Fruit fly (Drosophila melanogaster) whole organism, embryonic: ENCODE data around the gene Irk1.
A peak's percentile ranks its signal among the peaks of the same experiment; 100 is the strongest.

Source experiments
- Abd-B ChIP-seq: fragments of 200-800 bp; sonication (Bioruptor generic); optimal IDR thresholded peaks from 2 replicates; lab custom pipeline; 2018; ENCODE audit warnings: missing biosample characterization, mild to moderate bottlenecking, missing genetic modification characterization, moderate library complexity
- Asciz ChIP-seq: fragments of 200-800 bp; sonication (Bioruptor generic); optimal IDR thresholded peaks from 2 replicates; lab custom pipeline; 2017; ENCODE audit warnings: missing biosample characterization, mild to moderate bottlenecking, missing genetic modification characterization, missing genetic modification reagents
- CG10565 ChIP-seq: fragments of 200-800 bp; sonication (Bioruptor generic); optimal IDR thresholded peaks from 3 replicates; lab custom pipeline; 2016; ENCODE audit warnings: missing biosample characterization, mild to moderate bottlenecking, missing genetic modification characterization
- CG12104 ChIP-seq: fragments of 200-800 bp; sonication (Bioruptor generic); optimal IDR thresholded peaks from 3 replicates; lab custom pipeline; 2016; ENCODE audit warnings: missing biosample characterization, missing genetic modification characterization
- CG1233 ChIP-seq: fragments of 200-800 bp; sonication (Bioruptor generic); optimal IDR thresholded peaks from 4 replicates; lab custom pipeline; 2018; ENCODE audit warnings: missing biosample characterization, mild to moderate bottlenecking, missing genetic modification characterization
- CG14667 ChIP-seq: fragments of 200-800 bp; sonication (Bioruptor generic); IDR thresholded peaks from 2 replicates; pipeline ENCODE4 v1.3.6; 2022; ENCODE audit warnings: missing biosample characterization, missing genetic modification characterization
- CG1647 ChIP-seq: fragments of 200-800 bp; sonication (Bioruptor generic); optimal IDR thresholded peaks from 3 replicates; lab custom pipeline; 2016; ENCODE audit warnings: missing biosample characterization, missing genetic modification characterization
- CG1832 ChIP-seq: fragments of 200-800 bp; sonication (Bioruptor generic); optimal IDR thresholded peaks from 2 replicates; lab custom pipeline; 2017; ENCODE audit warnings: missing biosample characterization, mild to moderate bottlenecking, missing genetic modification characterization, inconsistent platforms
- CG18619 ChIP-seq: fragments of 200-800 bp; sonication (Bioruptor generic); optimal IDR thresholded peaks from 3 replicates; lab custom pipeline; 2017; ENCODE audit warnings: missing biosample characterization, mild to moderate bottlenecking, missing genetic modification characterization
- CG32767 ChIP-seq: fragments of 200-800 bp; sonication (Bioruptor generic); IDR thresholded peaks from 2 replicates; pipeline ENCODE4 v1.3.6; 2022; ENCODE audit warnings: missing biosample characterization, missing genetic modification characterization
- CG3726 ChIP-seq: fragments of 200-800 bp; sonication (Bioruptor generic); IDR thresholded peaks from 3 replicates; pipeline ENCODE4, ENCODE4 v1.3.6; 2022; ENCODE audit warnings: missing biosample characterization, missing genetic modification characterization
- CG4424 ChIP-seq: fragments of 200-800 bp; sonication (Bioruptor generic); optimal IDR thresholded peaks from 3 replicates; lab custom pipeline; 2016; ENCODE audit warnings: missing biosample characterization, missing genetic modification characterization
- CG5953 ChIP-seq: fragments of 200-800 bp; sonication (Bioruptor generic); IDR thresholded peaks from 2 replicates; pipeline ENCODE4 v1.3.6; 2022; ENCODE audit warnings: missing biosample characterization, missing genetic modification characterization
- CG6683 ChIP-seq: fragments of 200-800 bp; sonication (Bioruptor generic); optimal IDR thresholded peaks from 2 replicates; lab custom pipeline; 2017; ENCODE audit warnings: missing biosample characterization, mild to moderate bottlenecking, missing genetic modification characterization, missing genetic modification reagents
- CG6854 ChIP-seq: fragments of 200-800 bp; sonication (Bioruptor generic); optimal IDR thresholded peaks from 3 replicates; lab custom pipeline; 2017; ENCODE audit warnings: missing biosample characterization, mild to moderate bottlenecking, missing genetic modification characterization
- Chrac-16 ChIP-seq: fragments of 200-800 bp; sonication (Bioruptor generic); optimal IDR thresholded peaks from 3 replicates; lab custom pipeline; 2016; ENCODE audit warnings: missing biosample characterization, missing genetic modification characterization
- Dek ChIP-seq: fragments of 200-800 bp; sonication (Bioruptor generic); optimal IDR thresholded peaks from 3 replicates; lab custom pipeline; 2019; ENCODE audit warnings: missing biosample characterization, mild to moderate bottlenecking, missing genetic modification characterization, moderate library complexity
- Dref ChIP-seq: fragments of 200-800 bp; sonication (Bioruptor generic); IDR thresholded peaks from 2 replicates; pipeline ENCODE4 v1.3.6; 2022; ENCODE audit warnings: missing biosample characterization, missing genetic modification characterization
- Elba2 ChIP-seq: fragments of 200-800 bp; sonication (Bioruptor generic); optimal IDR thresholded peaks from 3 replicates; lab custom pipeline; 2016; ENCODE audit warnings: missing biosample characterization, missing genetic modification characterization
- Ets65A ChIP-seq: fragments of 200-800 bp; sonication (Bioruptor generic); peaks from one replicate; lab custom pipeline; 2016; ENCODE audit warnings: missing biosample characterization, missing genetic modification characterization
- Ets97D ChIP-seq: fragments of 200-800 bp; sonication (Bioruptor generic); optimal IDR thresholded peaks from 3 replicates; lab custom pipeline; 2016; ENCODE audit warnings: missing biosample characterization, missing genetic modification characterization
- GATAe ChIP-seq: fragments of 200-800 bp; sonication (Bioruptor generic); conservative IDR thresholded peaks from 2 replicates; pipeline ENCODE4 v1.3.6; 2022; ENCODE audit warnings: missing biosample characterization, missing genetic modification characterization
- HLHmδ ChIP-seq: fragments of 200-800 bp; sonication (Bioruptor generic); optimal IDR thresholded peaks from 2 replicates; lab custom pipeline; 2018; ENCODE audit warnings: missing biosample characterization, mild to moderate bottlenecking, missing genetic modification characterization, moderate library complexity
- Hmx ChIP-seq: fragments of 200-800 bp; sonication (Bioruptor generic); optimal IDR thresholded peaks from 2 replicates; lab custom pipeline; 2016; ENCODE audit warnings: missing biosample characterization, missing genetic modification characterization
- Hr3 ChIP-seq: fragments of 200-800 bp; sonication (Bioruptor generic); optimal IDR thresholded peaks from 3 replicates; lab custom pipeline; 2016; ENCODE audit warnings: missing biosample characterization, missing genetic modification characterization
- Lpt ChIP-seq: fragments of >200 bp; optimal IDR thresholded peaks from 2 replicates; lab custom pipeline; 2018; ENCODE audit warnings: missing biosample characterization, missing genetic modification characterization
- Max ChIP-seq: fragments of 200-800 bp; sonication (Bioruptor generic); optimal IDR thresholded peaks from 2 replicates; lab custom pipeline; 2016; ENCODE audit warnings: missing biosample characterization, mild to moderate bottlenecking, missing genetic modification characterization
- NK7.1 ChIP-seq: fragments of 200-800 bp; sonication (Bioruptor generic); optimal IDR thresholded peaks from 3 replicates; lab custom pipeline; 2016; ENCODE audit warnings: missing biosample characterization, missing genetic modification characterization
- Rfx ChIP-seq: fragments of 200-800 bp; sonication (Bioruptor generic); IDR thresholded peaks from 2 replicates; pipeline ENCODE4 v1.3.6; 2022; ENCODE audit warnings: missing biosample characterization, missing genetic modification characterization
- Tbp ChIP-seq: fragments of >200 bp; optimal IDR thresholded peaks from 2 replicates; lab custom pipeline; 2018; ENCODE audit warnings: missing biosample characterization, missing genetic modification characterization
- abd-A ChIP-seq: fragments of 200-800 bp; sonication (Bioruptor generic); optimal IDR thresholded peaks from 3 replicates; lab custom pipeline; 2019; ENCODE audit warnings: missing biosample characterization, mild to moderate bottlenecking, missing genetic modification characterization, moderate library complexity
- ara ChIP-seq: fragments of 200-800 bp; sonication (Bioruptor generic); IDR thresholded peaks from 2 replicates; pipeline ENCODE4 v1.3.6; 2022; ENCODE audit warnings: missing biosample characterization, missing genetic modification characterization
- ash1 ChIP-seq: fragments of 200-800 bp; sonication (Bioruptor generic); optimal IDR thresholded peaks from 2 replicates; lab custom pipeline; 2018; ENCODE audit warnings: missing biosample characterization, mild to moderate bottlenecking, missing genetic modification characterization
- cad ChIP-seq: fragments of >200 bp; optimal IDR thresholded peaks from 2 replicates; lab custom pipeline; 2017; ENCODE audit warnings: missing biosample characterization, missing genetic modification characterization
- cg ChIP-seq: fragments of 200-800 bp; sonication (Bioruptor generic); optimal IDR thresholded peaks from 3 replicates; lab custom pipeline; 2019; ENCODE audit warnings: missing biosample characterization, mild to moderate bottlenecking, missing genetic modification characterization, moderate library complexity
- corto ChIP-seq: fragments of 200-800 bp; sonication (Bioruptor generic); optimal IDR thresholded peaks from 2 replicates; lab custom pipeline; 2016; ENCODE audit warnings: missing biosample characterization, mild to moderate bottlenecking, missing genetic modification characterization, moderate library complexity
- disco-r ChIP-seq: fragments of 200-800 bp; sonication (Bioruptor generic); optimal IDR thresholded peaks from 2 replicates; lab custom pipeline; 2016; ENCODE audit warnings: missing biosample characterization, missing genetic modification characterization
- dpn ChIP-seq, 2 experiments: fragments of 200-800 bp; sonication (Bioruptor generic); optimal IDR thresholded peaks; 3 replicates each; lab custom pipeline; 2016; ENCODE audit warnings: missing biosample characterization in 2 of 2, missing genetic modification characterization in 2 of 2
- ems ChIP-seq: fragments of 200-800 bp; sonication (Bioruptor generic); optimal IDR thresholded peaks from 3 replicates; lab custom pipeline; 2016; ENCODE audit warnings: missing biosample characterization, missing genetic modification characterization
- ewg ChIP-seq: fragments of 200-800 bp; sonication (Bioruptor generic); optimal IDR thresholded peaks from 3 replicates; lab custom pipeline; 2017; ENCODE audit warnings: mild to moderate bottlenecking, missing biosample characterization, missing genetic modification reagents, missing genetic modification characterization
- ftz-f1 ChIP-seq: fragments of 200-800 bp; sonication (Bioruptor generic); optimal IDR thresholded peaks from 2 replicates; lab custom pipeline; 2016; ENCODE audit warnings: missing biosample characterization, missing genetic modification characterization
- gfzf ChIP-seq: fragments of 200-800 bp; sonication (Bioruptor generic); optimal IDR thresholded peaks from 2 replicates; lab custom pipeline; 2016; ENCODE audit warnings: missing biosample characterization, mild to moderate bottlenecking, missing genetic modification characterization, moderate library complexity
- grn ChIP-seq: fragments of 200-800 bp; sonication (Bioruptor generic); optimal IDR thresholded peaks from 3 replicates; lab custom pipeline; 2017; ENCODE audit warnings: missing biosample characterization, missing genetic modification characterization
- ind ChIP-seq: fragments of 200-800 bp; sonication (Bioruptor generic); optimal IDR thresholded peaks from 3 replicates; lab custom pipeline; 2016; ENCODE audit warnings: missing biosample characterization, missing genetic modification characterization
- lola ChIP-seq, 3 experiments: fragments of >200 bp in 2 of 3; fragments of 200-800 bp in 1 of 3; sonication (Bioruptor generic) in 1 of 3; optimal IDR thresholded peaks; 2 replicates each; lab custom pipeline; 2017 to 2019; ENCODE audit warnings: missing biosample characterization in 3 of 3, missing genetic modification characterization in 3 of 3, mild to moderate bottlenecking in 1 of 3, moderate library complexity in 1 of 3
- mam ChIP-seq: fragments of 200-800 bp; sonication (Bioruptor generic); optimal IDR thresholded peaks from 3 replicates; lab custom pipeline; 2016; ENCODE audit warnings: missing biosample characterization, missing genetic modification characterization
- mld ChIP-seq: fragments of 200-800 bp; sonication (Bioruptor generic); IDR thresholded peaks from 3 replicates; pipeline ENCODE4 v1.3.6; 2022; ENCODE audit warnings: missing biosample characterization, missing genetic modification characterization; ENCODE audit not compliant: partially characterized antibody
- pho ChIP-seq: fragments of 200-800 bp; sonication (Bioruptor generic); optimal IDR thresholded peaks from 2 replicates; lab custom pipeline; 2016; ENCODE audit warnings: missing biosample characterization, missing genetic modification characterization
- slou ChIP-seq: fragments of 200-800 bp; sonication (Bioruptor generic); optimal IDR thresholded peaks from 3 replicates; lab custom pipeline; 2016; ENCODE audit warnings: missing biosample characterization, missing genetic modification characterization
- sug ChIP-seq: fragments of 200-800 bp; optimal IDR thresholded peaks from 2 replicates; lab custom pipeline; 2019; ENCODE audit warnings: missing biosample characterization, mild to moderate bottlenecking, missing genetic modification characterization, moderate library complexity
- zen2 ChIP-seq: fragments of 200-800 bp; sonication (Bioruptor generic); IDR thresholded peaks from 3 replicates; pipeline ENCODE4 v1.3.6; 2022; ENCODE audit warnings: missing biosample characterization, missing genetic modification characterization; ENCODE audit not compliant: partially characterized antibody

The Irk1 gene

dm6 chr3R:23141678-23142338 lies 26.3 kb upstream of the Irk1 start, which contains the start of gene hh (continued):
- TF ChIP-seq dpn (GFP tag; optimal IDR thresholded peaks at IDR 0.05; lab: Kevin White, UChicago) (no peak), HLHmδ (GFP tag; lab: Kevin White, UChicago) (no peak), ftz-f1 (GFP tag; lab: Kevin White, UChicago) (no peak), CG32767 (GFP tag; lab: Robert Waterston, UW) (no peak), CG1233 (GFP tag; lab: Kevin White, UChicago) (no peak), CG1832 (GFP tag; lab: Kevin White, UChicago) (peak; percentile 64), CG12104 (GFP tag; lab: Kevin White, UChicago) (no peak), ash1 (no peak), disco-r (GFP tag; lab: Kevin White, UChicago) (no peak), Dek (tag; lab: Kevin White, UChicago) (no peak), pho (GFP tag; lab: Kevin White, UChicago) (no peak), sug (tag; lab: Kevin White, UChicago) (no peak), Abd-B (no peak), ind (GFP tag; lab: Kevin White, UChicago) (no peak), CG10565 (GFP tag; lab: Kevin White, UChicago) (no peak), Ets65A (GFP tag; lab: Kevin White, UChicago) (no peak), cad (no peak), NK7.1 (GFP tag; lab: Kevin White, UChicago) (no peak), ewg (no peak), Dref (GFP tag; lab: Robert Waterston, UW) (no peak), Asciz (GFP tag; lab: Kevin White, UChicago) (no peak), corto (GFP tag; lab: Kevin White, UChicago) (no peak), gfzf (GFP tag; lab: Kevin White, UChicago) (no peak), CG14667 (no peak), CG4424 (no peak), grn (GFP tag; lab: Kevin White, UChicago) (no peak), abd-A (tag; lab: Kevin White, UChicago) (peak; percentile 44), Elba2 (GFP tag; lab: Kevin White, UChicago) (peak; percentile 83), CG1647 (GFP tag; lab: Kevin White, UChicago) (no peak), GATAe (GFP tag; lab: Robert Waterston, UW) (no peak), Rfx (no peak), Ets97D (GFP tag; lab: Kevin White, UChicago) (no peak), CG3726 (GFP tag; lab: Robert Waterston, UW) (no peak), Tbp (no peak), zen2 (GFP tag; lab: Robert Waterston, UW) (no peak), ems (GFP tag; lab: Kevin White, UChicago) (no peak), ara (0 out of 2 replicates have a peak, but pooled peaks have one; percentile 27), mld (GFP tag; lab: Robert Waterston, UW) (no peak), CG5953 (GFP tag; lab: Robert Waterston, UW) (no peak), Max (GFP tag; lab: Kevin White, UChicago) (no peak), Hmx (GFP tag; lab: Kevin White, UChicago) (no peak), Hr3 (no peak), CG6854 (GFP tag; lab: Kevin White, UChicago) (no peak), CG18619 (GFP tag; lab: Kevin White, UChicago) (no peak), cg (peak; percentile 100), slou (GFP tag; lab: Kevin White, UChicago) (no peak), mam (GFP tag; lab: Kevin White, UChicago) (no peak), Chrac-16 (GFP tag; lab: Kevin White, UChicago) (no peak), lola (GFP tag; optimal IDR thresholded peaks at IDR 0.05; lab: Kevin White, UChicago) (no peak), Lpt (GFP tag; lab: Kevin White, UChicago) (no peak), CG6683 (GFP tag; lab: Kevin White, UChicago) (no peak)
